Worm (Caenorhabditis elegans) whole organism, young adult: ENCODE results near the gene plg-1.

Source experiments
- B0019.2 ChIP-seq: fragments of 200-800 bp; sonication (Bioruptor generic); conservative IDR thresholded peaks from 2 replicates; pipeline ENCODE4 v1.3.6; 2022; ENCODE audit warnings: missing genetic modification reagents, missing genetic modification characterization, missing compliant biosample characterization
- D2030.7 ChIP-seq: fragments of 200-800 bp; sonication (Bioruptor generic); IDR thresholded peaks from 2 replicates; pipeline ENCODE4 v1.3.6; 2022; ENCODE audit warnings: missing genetic modification reagents, missing genetic modification characterization, missing compliant biosample characterization
- F33H1.4 ChIP-seq: fragments of 200-800 bp; sonication (Bioruptor generic); IDR thresholded peaks from 2 replicates; pipeline ENCODE4 v1.3.6; 2022; ENCODE audit warnings: missing genetic modification reagents, missing genetic modification characterization, missing compliant biosample characterization
- F49E8.2 ChIP-seq: sonication (generic microtip); optimal IDR thresholded peaks from 3 replicates; lab custom pipeline; 2017; ENCODE audit warnings: missing genetic modification characterization, mild to moderate bottlenecking, missing compliant biosample characterization, antibody characterized with exemption, moderate library complexity; ENCODE audit not compliant: insufficient read depth
- F55B11.4 ChIP-seq: sonication (generic microtip); optimal IDR thresholded peaks from 2 replicates; lab custom pipeline; 2016; ENCODE audit warnings: missing compliant biosample characterization, missing genetic modification characterization, borderline replicate concordance; ENCODE audit not compliant: insufficient read depth
- F57C9.4 ChIP-seq: sonication (generic microtip); optimal IDR thresholded peaks from 2 replicates; lab custom pipeline; 2017; ENCODE audit warnings: mild to moderate bottlenecking, missing genetic modification characterization, missing compliant biosample characterization
- Y67H2A.10 ChIP-seq: fragments of 200-800 bp; sonication (Bioruptor generic); conservative IDR thresholded peaks from 2 replicates; pipeline ENCODE4 v1.3.6; 2022; ENCODE audit warnings: missing genetic modification reagents, missing genetic modification characterization, missing compliant biosample characterization
- Y79H2A.3 ChIP-seq: fragments of 200-800 bp; sonication (Bioruptor generic); conservative IDR thresholded peaks from 2 replicates; pipeline ENCODE4 v1.3.6; 2022; ENCODE audit warnings: missing genetic modification reagents, missing genetic modification characterization, missing compliant biosample characterization
- Y95B8A.8 ChIP-seq: fragments of 200-800 bp; sonication (Bioruptor generic); IDR thresholded peaks from 2 replicates; pipeline ENCODE4 v1.3.6; 2022; ENCODE audit warnings: missing genetic modification reagents, missing genetic modification characterization, missing compliant biosample characterization
- ZK185.1 ChIP-seq: sonication (generic microtip); optimal IDR thresholded peaks from 2 replicates; lab custom pipeline; 2016; ENCODE audit warnings: mild to moderate bottlenecking, missing genetic modification characterization, missing compliant biosample characterization; ENCODE audit not compliant: poor library complexity, severe bottlenecking
- attf-3 ChIP-seq: fragments of 200-800 bp; sonication (Bioruptor generic); conservative IDR thresholded peaks from 2 replicates; pipeline ENCODE4 v1.3.6; 2022; ENCODE audit warnings: missing genetic modification reagents, missing genetic modification characterization, missing compliant biosample characterization
- bed-1 ChIP-seq: fragments of 200-800 bp; sonication (Bioruptor generic); IDR thresholded peaks from 2 replicates; pipeline ENCODE4 v1.3.6; 2022; ENCODE audit warnings: missing genetic modification reagents, missing genetic modification characterization, missing compliant biosample characterization
- cebp-2 ChIP-seq: fragments of 200-800 bp; sonication (Bioruptor generic); IDR thresholded peaks from 2 replicates; pipeline ENCODE4 v1.3.6; 2022; ENCODE audit warnings: missing genetic modification characterization, missing compliant biosample characterization
- ceh-100 ChIP-seq: fragments of 200-800 bp; sonication (Bioruptor generic); IDR thresholded peaks from 2 replicates; pipeline ENCODE4 v1.3.6; 2022; ENCODE audit warnings: missing genetic modification reagents, missing genetic modification characterization, missing compliant biosample characterization
- ceh-91 ChIP-seq: fragments of 200-800 bp; sonication (Bioruptor generic); IDR thresholded peaks from 2 replicates; pipeline ENCODE4 v1.3.6; 2022; ENCODE audit warnings: missing genetic modification reagents, missing genetic modification characterization, missing compliant biosample characterization
- dpl-1 ChIP-seq: fragments of 150-350 bp; optimal IDR thresholded peaks from 2 replicates; lab custom pipeline; 2014; ENCODE audit warnings: missing biosample characterization, missing genetic modification reagents, missing genetic modification characterization
- gei-17 ChIP-seq: fragments of 200-800 bp; sonication (Bioruptor generic); optimal IDR thresholded peaks from 2 replicates; lab custom pipeline; 2018; ENCODE audit warnings: mild to moderate bottlenecking, missing genetic modification characterization, missing compliant biosample characterization
- him-1 ChIP-seq: sonication (generic microtip); optimal IDR thresholded peaks from 2 replicates; lab custom pipeline; 2016; ENCODE audit warnings: missing genotype, missing genetic modification reagents, missing genetic modification characterization, missing compliant biosample characterization
- hlh-12 ChIP-seq: sonication (generic microtip); optimal IDR thresholded peaks from 2 replicates; lab custom pipeline; 2016; ENCODE audit warnings: missing genetic modification characterization, missing compliant biosample characterization
- lir-1 ChIP-seq: fragments of 200-800 bp; sonication (Bioruptor generic); conservative IDR thresholded peaks from 2 replicates; pipeline ENCODE4 v1.3.6; 2022; ENCODE audit warnings: missing genetic modification reagents, missing genetic modification characterization, missing compliant biosample characterization
- lsl-1 ChIP-seq: fragments of 200-800 bp; sonication (Bioruptor generic); optimal IDR thresholded peaks from 2 replicates; lab custom pipeline; 2018; ENCODE audit warnings: mild to moderate bottlenecking, missing genetic modification characterization, moderate library complexity, missing compliant biosample characterization
- madf-3 ChIP-seq: fragments of 200-800 bp; sonication (Bioruptor generic); IDR thresholded peaks from 2 replicates; pipeline ENCODE4 v1.3.6; 2022; ENCODE audit warnings: missing genetic modification reagents, missing genetic modification characterization, missing compliant biosample characterization
- madf-6 ChIP-seq: fragments of 200-800 bp; sonication (Bioruptor generic); IDR thresholded peaks from 2 replicates; pipeline ENCODE4 v1.3.6; 2022; ENCODE audit warnings: missing genetic modification reagents, missing genetic modification characterization, missing compliant biosample characterization
- madf-8 ChIP-seq: fragments of 200-800 bp; sonication (Bioruptor generic); conservative IDR thresholded peaks from 2 replicates; pipeline ENCODE4 v1.3.6; 2022; ENCODE audit warnings: missing genetic modification reagents, missing genetic modification characterization, missing compliant biosample characterization
- nhr-27 ChIP-seq: fragments of 200-800 bp; sonication (Bioruptor generic); optimal IDR thresholded peaks from 2 replicates; lab custom pipeline; 2018; ENCODE audit warnings: mild to moderate bottlenecking, missing genetic modification characterization, moderate library complexity, missing compliant biosample characterization
- pbrm-1 ChIP-seq: fragments of 200-800 bp; sonication (Bioruptor generic); IDR thresholded peaks from 2 replicates; pipeline ENCODE4 v1.3.6; 2022; ENCODE audit warnings: missing genetic modification reagents, missing genetic modification characterization, missing compliant biosample characterization
- pha-4 ChIP-seq: fragments of 150-350 bp; sonication (generic microtip); optimal IDR thresholded peaks from 2 replicates; lab custom pipeline; 2014; ENCODE audit warnings: missing biosample characterization, missing genetic modification reagents, missing genetic modification characterization
- rec-8 ChIP-seq, 2 experiments: sonication (generic microtip); optimal IDR thresholded peaks; 2 replicates each; lab custom pipeline; 2016; ENCODE audit warnings: mild to moderate bottlenecking in 2 of 2, missing genetic modification characterization in 2 of 2, missing genetic modification reagents in 2 of 2, missing genotype in 2 of 2, missing biosample characterization in 1 of 2, missing compliant biosample characterization in 1 of 2, moderate library complexity in 1 of 2
- snpc-1.1 ChIP-seq: sonication (generic microtip); optimal IDR thresholded peaks from 2 replicates; lab custom pipeline; 2017; ENCODE audit warnings: missing genetic modification characterization, mild to moderate bottlenecking, missing compliant biosample characterization, antibody characterized with exemption, moderate library complexity, missing genotype, missing genetic modification reagents; ENCODE audit not compliant: insufficient read depth
- snpc-4 ChIP-seq, 5 experiments: fragments of 150-350 bp in 1 of 5; sonication (generic microtip) in 4 of 5; optimal IDR thresholded peaks; 2 replicates each; lab custom pipeline; 2014 to 2018; ENCODE audit warnings: missing genetic modification characterization in 5 of 5, missing biosample characterization in 3 of 5, antibody characterized with exemption in 2 of 5, mild to moderate bottlenecking in 2 of 5, missing compliant biosample characterization in 2 of 5, missing genotype in 2 of 5, moderate library complexity in 2 of 5, missing genetic modification reagents in 1 of 5
- xnd-1 ChIP-seq: sonication (generic microtip); optimal IDR thresholded peaks from 2 replicates; lab custom pipeline; 2016; ENCODE audit warnings: missing genotype, missing genetic modification reagents, missing genetic modification characterization, missing compliant biosample characterization
- zfh-2 ChIP-seq: fragments of 200-800 bp; sonication (Bioruptor generic); conservative IDR thresholded peaks from 2 replicates; pipeline ENCODE4 v1.3.6; 2022; ENCODE audit warnings: missing genetic modification reagents, missing genetic modification characterization, missing compliant biosample characterization
- ztf-18 ChIP-seq: sonication (generic microtip); optimal IDR thresholded peaks from 2 replicates; lab custom pipeline; 2016; ENCODE audit warnings: missing genotype, mild to moderate bottlenecking, missing genetic modification characterization, missing compliant biosample characterization
- ztf-25 ChIP-seq: fragments of 200-800 bp; sonication (Bioruptor generic); IDR thresholded peaks from 2 replicates; pipeline ENCODE4 v1.3.6; 2022; ENCODE audit warnings: missing genetic modification reagents, missing genetic modification characterization, missing compliant biosample characterization

The plg-1 gene

ce11 chrIII:8831059-8831750 is 20.9 kb upstream of the plg-1 start, which contains the start of gene F44E2.10:
Gene F44E2.10, minus strand, starts transcription at chrIII:8831109.
- TF ChIP-seq F33H1.4 (GFP tag; lab: Robert Waterston, UW) = peak; percentile 83
- peak; percentile 46 for TF ChIP-seq madf-8 (GFP tag; lab: Robert Waterston, UW)
- no peak for TF ChIP-seq gei-17 (GFP tag; lab: Kevin White, UChicago)
- peak; percentile 88 for TF ChIP-seq lsl-1 (GFP tag; lab: Kevin White, UChicago)
- peak; percentile 23 for TF ChIP-seq dpl-1 (GFP tag; lab: Kevin White, UChicago)
- TF ChIP-seq Y95B8A.8 = no peak
- TF ChIP-seq xnd-1 (tag; lab: Kevin White, UChicago) = peak; percentile 67
- TF ChIP-seq ZK185.1 (tag; lab: Kevin White, UChicago) = no peak
- peak; percentile 72 for TF ChIP-seq madf-6 (GFP tag; lab: Robert Waterston, UW)

- no peak for TF ChIP-seq ztf-25 (GFP tag; lab: Robert Waterston, UW)
Observed at ce11 chrIII:8838075-8838474, 14.0 kb upstream of the plg-1 start, which contains the start of gene F44E2.4. Gene F44E2.4, minus strand, starts transcription at chrIII:8838424.

- TF ChIP-seq snpc-1.1 (tag; lab: Kevin White, UChicago) = no peak
- TF ChIP-seq ceh-91 = no peak
- no peak for TF ChIP-seq B0019.2
- no peak for TF ChIP-seq pbrm-1 (GFP tag; lab: Robert Waterston, UW)
- no peak for TF ChIP-seq him-1 (tag; lab: Kevin White, UChicago)
- TF ChIP-seq F55B11.4 (tag; lab: Kevin White, UChicago) = no peak
- TF ChIP-seq F57C9.4 (tag; lab: Kevin White, UChicago) = no peak
- TF ChIP-seq attf-3 (GFP tag; lab: Robert Waterston, UW) = no peak
- TF ChIP-seq ztf-25 (GFP tag; lab: Robert Waterston, UW) = no peak
- TF ChIP-seq F49E8.2 (tag; lab: Kevin White, UChicago) = no peak
- no peak for TF ChIP-seq pha-4 (tag; lab: Kevin White, UChicago)
- no peak for TF ChIP-seq ztf-18 (tag; lab: Kevin White, UChicago)
Observed at ce11 chrIII:8839813-8840212, 12.2 kb upstream of the plg-1 start.

- TF ChIP-seq ceh-100 (GFP tag; lab: Robert Waterston, UW) = no peak
- TF ChIP-seq hlh-12 (tag; lab: Kevin White, UChicago) = no peak
- no peak for TF ChIP-seq rec-8 (tag; optimal IDR thresholded peaks at IDR 0.05; lab: Kevin White, UChicago)
- no peak for TF ChIP-seq snpc-4 (GFP tag; optimal IDR thresholded peaks at IDR 0.05; lab: Kevin White, UChicago)
- TF ChIP-seq snpc-4 (tag; optimal IDR thresholded peaks at IDR 0.05; lab: Kevin White, UChicago) = no peak
- no peak for TF ChIP-seq cebp-2
- TF ChIP-seq D2030.7 = no peak
- TF ChIP-seq attf-3 (GFP tag; lab: Robert Waterston, UW) = no peak
- TF ChIP-seq madf-6 (GFP tag; lab: Robert Waterston, UW) = no peak
- no peak for TF ChIP-seq him-1 (tag; lab: Kevin White, UChicago)
- TF ChIP-seq bed-1 (GFP tag; lab: Robert Waterston, UW) = no peak
- TF ChIP-seq Y67H2A.10 (GFP tag; lab: Robert Waterston, UW) = no peak
- TF ChIP-seq xnd-1 (tag; lab: Kevin White, UChicago) = no peak
- no peak for TF ChIP-seq Y79H2A.3 (GFP tag; lab: Robert Waterston, UW)
- TF ChIP-seq lir-1 (GFP tag; lab: Robert Waterston, UW) = no peak
- TF ChIP-seq nhr-27 (tag; lab: Kevin White, UChicago) = no peak
- no peak for TF ChIP-seq Y95B8A.8
- no peak for TF ChIP-seq zfh-2 (GFP tag; lab: Robert Waterston, UW)
- TF ChIP-seq madf-3 (GFP tag; lab: Robert Waterston, UW) = no peak
Observed at ce11 chrIII:8844137-8844536, 7.9 kb upstream of the plg-1 start.
